Worm (Caenorhabditis elegans) whole organism, mixed stage, embryonic: ENCODE measurements around the gene dnj-8.

Experiments used
- M03D4.4 ChIP-seq: sonication (generic microtip); optimal IDR thresholded peaks from 2 replicates; lab custom pipeline; 2017; ENCODE audit warnings: mild to moderate bottlenecking, missing genetic modification characterization, missing compliant biosample characterization
- ceh-39 ChIP-seq: fragments of 150-350 bp; optimal IDR thresholded peaks from 2 replicates; lab custom pipeline; 2014; ENCODE audit warnings: missing biosample characterization, missing genetic modification characterization
- ces-1 ChIP-seq: fragments of 150-350 bp; optimal IDR thresholded peaks from 2 replicates; lab custom pipeline; 2014; ENCODE audit warnings: missing biosample characterization, missing genetic modification reagents, missing genetic modification characterization
- elt-3 ChIP-seq: fragments of 150-350 bp; optimal IDR thresholded peaks from 2 replicates; lab custom pipeline; 2014; ENCODE audit warnings: missing biosample characterization, missing genetic modification characterization
- lin-13 ChIP-seq: fragments of 150-350 bp; optimal IDR thresholded peaks from 2 replicates; lab custom pipeline; 2014; ENCODE audit warnings: missing biosample characterization, missing genetic modification characterization
- nhr-12 ChIP-seq: fragments of 150-350 bp; optimal IDR thresholded peaks from 2 replicates; lab custom pipeline; 2014; ENCODE audit warnings: missing biosample characterization, missing genetic modification characterization
- nhr-237 ChIP-seq: fragments of 150-350 bp; optimal IDR thresholded peaks from 2 replicates; lab custom pipeline; 2014; ENCODE audit warnings: missing biosample characterization, missing genetic modification characterization
- nhr-76 ChIP-seq: sonication (generic microtip); optimal IDR thresholded peaks from 2 replicates; lab custom pipeline; 2017; ENCODE audit warnings: missing biosample characterization, missing genetic modification characterization
- snpc-4 ChIP-seq: fragments of 150-350 bp; optimal IDR thresholded peaks from 2 replicates; lab custom pipeline; 2014; ENCODE audit warnings: missing biosample characterization, missing genetic modification characterization
- sptf-1 ChIP-seq: sonication (generic microtip); optimal IDR thresholded peaks from 2 replicates; lab custom pipeline; 2017; ENCODE audit warnings: mild to moderate bottlenecking, missing genetic modification characterization, moderate library complexity, missing compliant biosample characterization
- tbx-8 ChIP-seq: fragments of 200-800 bp; sonication (Bioruptor generic); optimal IDR thresholded peaks from 2 replicates; lab custom pipeline; 2018; ENCODE audit warnings: mild to moderate bottlenecking, missing genetic modification characterization, moderate library complexity, missing compliant biosample characterization
- unc-39 ChIP-seq: fragments of 150-350 bp; optimal IDR thresholded peaks from 2 replicates; lab custom pipeline; 2014; ENCODE audit warnings: missing biosample characterization, missing genetic modification characterization
- unc-62 ChIP-seq: fragments of 150-350 bp; optimal IDR thresholded peaks from 2 replicates; lab custom pipeline; 2014; ENCODE audit warnings: missing biosample characterization, missing genetic modification reagents, missing genetic modification characterization

- TF ChIP-seq unc-62 (GFP tag; lab: Kevin White, UChicago) (no peak), unc-39 (tag; lab: Kevin White, UChicago) (no peak), tbx-8 (GFP tag; lab: Kevin White, UChicago) (no peak), elt-3 (no peak), nhr-12 (tag; lab: Kevin White, UChicago) (no peak), nhr-76 (tag; lab: Kevin White, UChicago) (no peak), ces-1 (GFP tag; lab: Kevin White, UChicago) (no peak), lin-13 (tag; lab: Kevin White, UChicago) (no peak), sptf-1 (no peak), nhr-237 (tag; lab: Kevin White, UChicago) (no peak), M03D4.4 (tag; lab: Kevin White, UChicago) (no peak), ceh-39 (tag; lab: Kevin White, UChicago) (no peak), snpc-4 (tag; lab: Kevin White, UChicago) (no peak)
These were observed 17.6 kb upstream of the dnj-8 start for ce11 chrII:6615232-6616029.
